Worm (Caenorhabditis elegans): ENCODE measurements around the gene srh-206.

- no peak for TF ChIP-seq ztf-16 (tag; optimal IDR thresholded peaks at IDR 0.05)
- no peak for TF ChIP-seq nhr-11 (tag; optimal IDR thresholded peaks at IDR 0.05)
- TF ChIP-seq unc-86 (tag; optimal IDR thresholded peaks at IDR 0.05): no peak
- TF ChIP-seq che-1 (tag; optimal IDR thresholded peaks at IDR 0.05): no peak
- TF ChIP-seq dve-1 (tag; optimal IDR thresholded peaks at IDR 0.05): no peak
- no peak for TF ChIP-seq ets-4 (tag; optimal IDR thresholded peaks at IDR 0.05)
- no peak for TF ChIP-seq unc-55 (GFP tag; optimal IDR thresholded peaks at IDR 0.05)
- TF ChIP-seq lin-11 (tag; optimal IDR thresholded peaks at IDR 0.05): no peak
- TF ChIP-seq ttx-3 (tag; optimal IDR thresholded peaks at IDR 0.05): no peak
These were observed 46.5 kb upstream of the srh-206 start, which contains the start of gene sri-9 for ce11 chrV:17001167-17001566.
